Fruit fly (Drosophila melanogaster) whole organism, adult: Measurements from ENCODE around the gene CG18088.

Source experiments
- CG11617 ChIP-seq: fragments of 200-800 bp; sonication (Bioruptor generic); optimal IDR thresholded peaks from 2 replicates; lab custom pipeline; 2017; ENCODE audit warnings: mild to moderate bottlenecking, missing biosample characterization, missing genetic modification reagents, missing genetic modification characterization
- CG12768 ChIP-seq: fragments of 200-800 bp; sonication (Bioruptor generic); optimal IDR thresholded peaks from 2 replicates; lab custom pipeline; 2017; ENCODE audit warnings: missing biosample characterization, missing genetic modification characterization, mild to moderate bottlenecking, moderate library complexity, missing genetic modification reagents
- CG14711 ChIP-seq: fragments of 200-800 bp; sonication (Bioruptor generic); optimal IDR thresholded peaks from 2 replicates; lab custom pipeline; 2018; ENCODE audit warnings: missing biosample characterization, mild to moderate bottlenecking, missing genetic modification characterization, moderate library complexity
- CG1620 ChIP-seq: fragments of 200-800 bp; sonication (Bioruptor generic); optimal IDR thresholded peaks from 2 replicates; lab custom pipeline; 2016; ENCODE audit warnings: missing biosample characterization, missing genetic modification characterization
- CG33017 ChIP-seq: fragments of 200-800 bp; sonication (Bioruptor generic); optimal IDR thresholded peaks from 2 replicates; lab custom pipeline; 2018; ENCODE audit warnings: missing biosample characterization, mild to moderate bottlenecking, missing genetic modification characterization, moderate library complexity
- CG5204 ChIP-seq: fragments of 200-800 bp; sonication (Bioruptor generic); optimal IDR thresholded peaks from 2 replicates; lab custom pipeline; 2016; ENCODE audit warnings: missing biosample characterization, missing genetic modification characterization
- CG7045 ChIP-seq: fragments of 200-800 bp; sonication (Bioruptor generic); optimal IDR thresholded peaks from 2 replicates; lab custom pipeline; 2017; ENCODE audit warnings: missing biosample characterization, mild to moderate bottlenecking, missing genetic modification characterization
- CG7101 ChIP-seq: fragments of 200-800 bp; sonication (Bioruptor generic); optimal IDR thresholded peaks from 2 replicates; lab custom pipeline; 2018; ENCODE audit warnings: missing biosample characterization, mild to moderate bottlenecking, missing genetic modification characterization, moderate library complexity
- Clk ChIP-seq: fragments of 200-800 bp; sonication (Bioruptor generic); optimal IDR thresholded peaks from 2 replicates; lab custom pipeline; 2017; ENCODE audit warnings: missing biosample characterization, missing genetic modification characterization
- Crg-1 ChIP-seq: fragments of 200-800 bp; sonication (Bioruptor generic); optimal IDR thresholded peaks from 2 replicates; lab custom pipeline; 2016; ENCODE audit warnings: missing biosample characterization, missing genetic modification characterization
- Hr96 ChIP-seq: fragments of 200-800 bp; sonication (Bioruptor generic); optimal IDR thresholded peaks from 2 replicates; lab custom pipeline; 2016; ENCODE audit warnings: missing biosample characterization, missing genetic modification characterization
- Mnt ChIP-seq: fragments of 200-800 bp; sonication (Bioruptor generic); optimal IDR thresholded peaks from 2 replicates; lab custom pipeline; 2016; ENCODE audit warnings: missing biosample characterization, mild to moderate bottlenecking, missing genetic modification characterization
- bab1 ChIP-seq: fragments of 200-800 bp; sonication (Bioruptor generic); optimal IDR thresholded peaks from 3 replicates; lab custom pipeline; 2019; ENCODE audit warnings: missing biosample characterization, mild to moderate bottlenecking, missing genetic modification characterization, moderate library complexity
- cic ChIP-seq: fragments of 200-800 bp; sonication (Bioruptor generic); optimal IDR thresholded peaks from 2 replicates; lab custom pipeline; 2017; ENCODE audit warnings: missing biosample characterization, mild to moderate bottlenecking, missing genetic modification characterization, moderate library complexity
- cnc ChIP-seq, 2 experiments: fragments of >200 bp; optimal IDR thresholded peaks; 2 replicates each; lab custom pipeline; 2017
- kay ChIP-seq: fragments of 200-800 bp; sonication (Bioruptor generic); peaks from one replicate; lab custom pipeline; 2016; ENCODE audit warnings: missing biosample characterization, missing genetic modification characterization, borderline replicate concordance
- ovo ChIP-seq: fragments of 200-800 bp; sonication (Bioruptor generic); optimal IDR thresholded peaks from 2 replicates; lab custom pipeline; 2016; ENCODE audit warnings: missing biosample characterization, missing genetic modification characterization
- pad ChIP-seq: fragments of 200-800 bp; sonication (Bioruptor generic); optimal IDR thresholded peaks from 3 replicates; lab custom pipeline; 2017; ENCODE audit warnings: missing biosample characterization, missing genetic modification characterization, mild to moderate bottlenecking, moderate library complexity, missing genetic modification reagents
- tj ChIP-seq: fragments of 200-800 bp; sonication (Bioruptor generic); optimal IDR thresholded peaks from 3 replicates; lab custom pipeline; 2017; ENCODE audit warnings: missing biosample characterization, mild to moderate bottlenecking, missing genetic modification characterization, moderate library complexity
- toe ChIP-seq: fragments of 200-800 bp; sonication (Bioruptor generic); optimal IDR thresholded peaks from 2 replicates; lab custom pipeline; 2016; ENCODE audit warnings: missing biosample characterization, missing genetic modification characterization

CG18088 gene

DNA sequence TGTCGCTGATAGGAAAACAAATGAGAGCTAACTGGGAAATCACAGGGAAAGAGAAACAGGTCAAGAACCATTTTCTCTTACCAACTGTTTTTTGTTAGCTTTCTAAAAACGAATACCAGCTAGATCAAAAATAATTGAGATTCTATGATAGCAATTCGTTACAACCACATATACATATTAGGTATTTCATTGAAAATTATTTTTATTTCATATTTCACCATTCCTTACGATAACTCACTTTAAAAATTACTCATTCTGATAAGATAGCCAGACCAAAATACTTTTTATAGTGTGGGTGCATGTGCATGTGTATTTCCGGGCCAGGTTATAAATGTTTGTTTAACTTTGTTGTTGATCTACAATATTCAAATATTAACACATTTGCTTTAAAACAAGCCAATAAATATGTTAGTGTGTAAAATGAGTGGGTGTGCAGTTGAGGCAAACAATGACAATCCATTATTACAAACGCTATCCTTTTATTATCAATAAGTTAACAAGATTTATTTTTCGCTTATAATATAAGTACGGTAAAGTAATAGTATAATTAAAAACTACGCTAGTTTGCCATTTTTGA lies 29.4 kb upstream of the CG18088 start:
- TF ChIP-seq CG7045 (GFP tag; lab: Kevin White, UChicago) (peak; percentile 57), toe (peak; percentile 41), CG12768 (GFP tag; lab: Kevin White, UChicago) (peak; percentile 57), kay (GFP tag; lab: Kevin White, UChicago) (peak; percentile 95), CG1620 (GFP tag; lab: Kevin White, UChicago) (no peak), CG7101 (tag; lab: Kevin White, UChicago) (peak; percentile 84), Crg-1 (peak; percentile 57), tj (GFP tag; lab: Kevin White, UChicago) (no peak), CG11617 (GFP tag; lab: Kevin White, UChicago) (peak; percentile 33), CG5204 (GFP tag; lab: Kevin White, UChicago) (no peak), ovo (GFP tag; lab: Kevin White, UChicago) (peak; percentile 54), pad (GFP tag; lab: Kevin White, UChicago) (peak; percentile 12), bab1 (GFP tag; lab: Kevin White, UChicago) (no peak), CG33017 (tag; lab: Kevin White, UChicago) (peak; percentile 68), Hr96 (GFP tag; lab: Kevin White, UChicago) (no peak), cnc (optimal IDR thresholded peaks at IDR 0.05; lab: Kevin White, UChicago) (no peak), Mnt (GFP tag; lab: Kevin White, UChicago) (peak; percentile 32), CG14711 (tag; lab: Kevin White, UChicago) (peak; percentile 50), cic (GFP tag; lab: Kevin White, UChicago) (no peak), Clk (GFP tag; lab: Kevin White, UChicago) (no peak)

- TF ChIP-seq CG12768 (GFP tag; lab: Kevin White, UChicago) (no peak), cic (GFP tag; lab: Kevin White, UChicago) (no peak), CG1620 (GFP tag; lab: Kevin White, UChicago) (no peak), pad (GFP tag; lab: Kevin White, UChicago) (no peak), CG11617 (GFP tag; lab: Kevin White, UChicago) (no peak), CG7045 (GFP tag; lab: Kevin White, UChicago) (no peak), cnc (optimal IDR thresholded peaks at IDR 0.05; lab: Kevin White, UChicago) (no peak), CG5204 (GFP tag; lab: Kevin White, UChicago) (no peak), toe (no peak), Mnt (GFP tag; lab: Kevin White, UChicago) (no peak), kay (GFP tag; lab: Kevin White, UChicago) (no peak), bab1 (GFP tag; lab: Kevin White, UChicago) (no peak), tj (GFP tag; lab: Kevin White, UChicago) (no peak), CG7101 (tag; lab: Kevin White, UChicago) (no peak), Clk (GFP tag; lab: Kevin White, UChicago) (no peak), CG33017 (tag; lab: Kevin White, UChicago) (no peak)
Observed at dm6 chr2L:8940680-8941079, 26.7 kb upstream of the CG18088 start.

DNA sequence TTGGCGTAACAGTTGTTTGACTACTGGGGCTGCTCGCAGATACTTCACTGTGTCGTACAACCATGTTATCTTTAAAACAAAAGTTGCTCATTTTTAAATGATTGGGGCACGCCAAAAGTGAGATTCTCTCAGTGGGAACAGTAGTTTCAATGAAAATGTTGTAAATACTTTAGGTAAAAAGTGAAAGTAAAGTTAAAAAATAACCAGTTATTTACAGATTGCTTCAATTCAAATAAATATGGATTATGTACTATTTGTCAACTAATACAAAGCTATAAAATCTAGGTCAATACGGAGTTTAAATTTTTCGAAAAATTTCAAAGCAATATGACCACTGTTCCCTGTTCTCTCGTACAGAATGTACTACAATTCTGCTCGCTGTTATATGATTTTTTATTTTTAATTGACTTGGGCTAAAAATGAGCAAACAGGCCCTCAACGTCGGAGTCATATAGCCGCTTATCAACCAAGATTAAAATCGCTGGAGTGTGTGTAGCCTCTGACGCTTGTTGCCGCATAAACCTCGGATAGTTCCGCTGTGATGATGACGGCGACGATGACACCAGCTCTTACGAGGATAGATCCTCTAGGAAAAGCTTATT lies 25.5 kb upstream of the CG18088 start, which contains the start of gene Argl:
Argl (minus strand) TSS at position 370 of the 602 bp plus-strand sequence.
- peak; percentile 46 for TF ChIP-seq CG12768 (GFP tag; lab: Kevin White, UChicago)
- peak; percentile 93 for TF ChIP-seq cic (GFP tag; lab: Kevin White, UChicago)
- TF ChIP-seq Hr96 (GFP tag; lab: Kevin White, UChicago): peak; percentile 35
- TF ChIP-seq cnc (optimal IDR thresholded peaks at IDR 0.05; lab: Kevin White, UChicago): no peak
- no peak for TF ChIP-seq ovo (GFP tag; lab: Kevin White, UChicago)
- peak; percentile 14 for TF ChIP-seq tj (GFP tag; lab: Kevin White, UChicago)
- peak; percentile 27 for TF ChIP-seq CG11617 (GFP tag; lab: Kevin White, UChicago)
- TF ChIP-seq Mnt (GFP tag; lab: Kevin White, UChicago): peak; percentile 29
- TF ChIP-seq Crg-1: no peak
- TF ChIP-seq bab1 (GFP tag; lab: Kevin White, UChicago): no peak
- peak; percentile 3 for TF ChIP-seq CG7101 (tag; lab: Kevin White, UChicago)
- peak; percentile 31 for TF ChIP-seq CG14711 (tag; lab: Kevin White, UChicago)
- no peak for TF ChIP-seq pad (GFP tag; lab: Kevin White, UChicago)
- TF ChIP-seq Clk (GFP tag; lab: Kevin White, UChicago): no peak
- peak; percentile 96 for TF ChIP-seq kay (GFP tag; lab: Kevin White, UChicago)
- peak; percentile 8 for TF ChIP-seq toe
- TF ChIP-seq CG1620 (GFP tag; lab: Kevin White, UChicago): no peak
- TF ChIP-seq CG33017 (tag; lab: Kevin White, UChicago): peak; percentile 66
- peak; percentile 31 for TF ChIP-seq CG5204 (GFP tag; lab: Kevin White, UChicago)
- peak; percentile 31 for TF ChIP-seq CG7045 (GFP tag; lab: Kevin White, UChicago)

dm6 chr2L:8943110-8943509 lies 24.2 kb upstream of the CG18088 start, which contains the start of gene CG9515:
CG9515 (minus strand) TSS chr2L:8943257.
- TF ChIP-seq bab1 (GFP tag; lab: Kevin White, UChicago) (peak; percentile 73), cic (GFP tag; lab: Kevin White, UChicago) (peak; percentile 69), CG33017 (tag; lab: Kevin White, UChicago) (peak; percentile 9), Mnt (GFP tag; lab: Kevin White, UChicago) (peak; percentile 80), CG7045 (GFP tag; lab: Kevin White, UChicago) (no peak), CG7101 (tag; lab: Kevin White, UChicago) (no peak), CG12768 (GFP tag; lab: Kevin White, UChicago) (no peak), CG14711 (tag; lab: Kevin White, UChicago) (no peak), pad (GFP tag; lab: Kevin White, UChicago) (no peak), CG11617 (GFP tag; lab: Kevin White, UChicago) (no peak), cnc (optimal IDR thresholded peaks at IDR 0.05; lab: Kevin White, UChicago) (no peak), Crg-1 (no peak), kay (GFP tag; lab: Kevin White, UChicago) (peak; percentile 64), tj (GFP tag; lab: Kevin White, UChicago) (no peak), CG5204 (GFP tag; lab: Kevin White, UChicago) (no peak), Hr96 (GFP tag; lab: Kevin White, UChicago) (no peak), Clk (GFP tag; lab: Kevin White, UChicago) (no peak), toe (peak; percentile 11), ovo (GFP tag; lab: Kevin White, UChicago) (no peak)
